Worm (Caenorhabditis elegans) whole organism, L3 larva: Measurements from ENCODE around the gene gst-30.

Experiments used
- jun-1 ChIP-seq: fragments of 150-350 bp; optimal IDR thresholded peaks from 2 replicates; lab custom pipeline; 2014; ENCODE audit warnings: missing biosample characterization, missing genetic modification reagents, missing genetic modification characterization
- lin-39 ChIP-seq: fragments of 150-350 bp; optimal IDR thresholded peaks from 2 replicates; lab custom pipeline; 2018; ENCODE audit warnings: missing biosample characterization, missing genetic modification reagents, missing genetic modification characterization
- nhr-12 ChIP-seq: fragments of 150-350 bp; optimal IDR thresholded peaks from 2 replicates; lab custom pipeline; 2014; ENCODE audit warnings: missing biosample characterization, missing genetic modification characterization
- nhr-25 ChIP-seq: sonication (generic microtip); optimal IDR thresholded peaks from 2 replicates; lab custom pipeline; 2017; ENCODE audit warnings: missing biosample characterization, missing genetic modification characterization
- unc-39 ChIP-seq: sonication (generic microtip); optimal IDR thresholded peaks from 4 replicates; lab custom pipeline; 2017; ENCODE audit warnings: missing biosample characterization, missing genetic modification characterization

DNA sequence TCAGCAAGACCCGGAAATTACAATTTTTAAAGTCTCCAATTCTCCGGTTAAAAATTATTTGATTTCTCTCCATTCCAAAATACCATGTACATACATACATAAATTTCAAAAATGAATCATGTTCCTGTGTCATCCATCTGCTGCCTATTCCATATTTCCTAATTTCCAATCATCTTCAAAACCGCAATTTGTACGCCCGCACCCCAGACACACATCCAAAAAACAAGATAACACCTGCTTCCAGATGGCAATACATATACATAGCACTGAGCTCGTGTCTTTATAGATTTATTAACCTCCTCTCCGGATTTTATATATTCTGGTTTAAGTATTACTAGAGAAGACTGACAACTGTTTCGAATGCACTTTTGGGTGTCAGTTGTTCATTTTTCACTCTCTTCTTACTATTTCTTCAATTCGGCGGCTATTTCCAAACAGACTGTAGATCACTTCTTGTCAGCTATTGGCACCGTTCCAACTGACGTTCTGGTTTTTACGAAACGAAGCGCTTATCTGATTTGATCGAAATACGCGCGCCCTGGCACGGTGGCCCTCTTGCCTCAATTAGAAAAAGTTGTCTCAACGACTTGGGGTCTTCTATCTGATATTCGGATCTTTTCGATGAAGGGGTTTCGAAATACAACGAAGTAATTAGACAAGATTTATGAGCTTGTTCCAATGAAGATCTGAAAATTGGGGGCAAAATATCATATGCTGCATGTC, 47.0 kb upstream of the gst-30 start:
- no peak for TF ChIP-seq jun-1 (tag; lab: Kevin White, UChicago)
- no peak for TF ChIP-seq lin-39
- no peak for TF ChIP-seq nhr-12
- no peak for TF ChIP-seq unc-39 (tag; lab: Kevin White, UChicago)
- peak; percentile 22 for TF ChIP-seq nhr-25
